Worm (Caenorhabditis elegans) whole organism, mixed stage, embryonic: ENCODE measurements around the gene fbxb-59.

Experiments used
- blmp-1 ChIP-seq: fragments of 150-350 bp; optimal IDR thresholded peaks from 2 replicates; lab custom pipeline; 2014; ENCODE audit warnings: missing biosample characterization, missing genetic modification characterization
- ceh-39 ChIP-seq: fragments of 150-350 bp; optimal IDR thresholded peaks from 2 replicates; lab custom pipeline; 2014; ENCODE audit warnings: missing biosample characterization, missing genetic modification characterization
- elt-1 ChIP-seq: sonication (generic microtip); optimal IDR thresholded peaks from 2 replicates; lab custom pipeline; 2017; ENCODE audit warnings: missing genetic modification characterization, mild to moderate bottlenecking, missing compliant biosample characterization, antibody characterized with exemption, moderate library complexity, borderline replicate concordance; ENCODE audit not compliant: insufficient read depth
- mep-1 ChIP-seq: fragments of 150-350 bp; optimal IDR thresholded peaks from 2 replicates; lab custom pipeline; 2017; ENCODE audit warnings: missing biosample characterization, missing genetic modification reagents, missing genetic modification characterization, inconsistent platforms
- nhr-12 ChIP-seq: fragments of 150-350 bp; optimal IDR thresholded peaks from 2 replicates; lab custom pipeline; 2014; ENCODE audit warnings: missing biosample characterization, missing genetic modification characterization
- pha-4 ChIP-seq: fragments of 150-350 bp; optimal IDR thresholded peaks from 2 replicates; lab custom pipeline; 2018; ENCODE audit warnings: missing biosample characterization, missing genetic modification reagents, missing genetic modification characterization
- sem-2 ChIP-seq: fragments of 200-800 bp; sonication (Bioruptor generic); optimal IDR thresholded peaks from 2 replicates; lab custom pipeline; 2018; ENCODE audit warnings: mild to moderate bottlenecking, missing genetic modification characterization, missing compliant biosample characterization
- unc-62 ChIP-seq: fragments of 150-350 bp; optimal IDR thresholded peaks from 2 replicates; lab custom pipeline; 2014; ENCODE audit warnings: missing biosample characterization, missing genetic modification reagents, missing genetic modification characterization

DNA sequence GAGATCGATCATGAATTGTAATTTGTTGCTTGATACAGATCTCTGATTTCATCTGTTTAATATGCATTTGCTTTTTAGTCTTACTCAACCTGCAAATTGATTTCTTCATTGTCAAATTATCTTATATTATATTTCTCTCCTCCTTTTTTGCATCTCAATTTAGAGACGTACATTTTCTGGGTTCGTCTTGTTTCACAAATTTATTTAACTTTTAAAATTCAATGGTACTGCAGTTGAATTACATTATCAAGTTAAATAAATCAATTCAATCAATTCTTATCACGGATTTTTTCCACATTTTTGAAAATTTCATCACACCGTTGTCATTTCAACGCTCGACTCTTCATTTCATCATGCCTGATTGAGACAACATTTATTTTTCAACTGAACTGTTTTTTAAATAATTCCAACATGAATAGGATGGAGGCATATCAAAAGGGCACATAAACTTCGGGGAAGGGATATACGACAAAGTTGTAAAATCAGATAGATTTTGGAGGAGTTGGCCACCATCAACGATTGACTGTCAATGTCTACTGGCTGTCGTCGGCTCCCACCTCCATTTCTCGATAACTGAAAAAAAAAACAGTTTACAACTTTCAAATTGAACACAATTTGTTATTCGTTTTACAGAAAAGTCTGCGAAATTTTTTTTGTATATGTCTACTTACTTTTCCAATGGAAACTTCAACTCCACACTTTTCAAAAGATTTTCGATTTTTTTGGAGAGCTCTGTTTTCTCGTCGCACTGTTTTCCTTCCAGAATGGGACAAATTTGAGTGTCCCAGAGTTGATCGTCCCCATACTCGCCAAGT is 43.5 kb downstream of the fbxb-59 start:
- TF ChIP-seq ceh-39 (tag; lab: Kevin White, UChicago) (no peak), mep-1 (no peak), blmp-1 (tag; lab: Kevin White, UChicago) (no peak), nhr-12 (tag; lab: Kevin White, UChicago) (no peak), sem-2 (GFP tag; lab: Kevin White, UChicago) (no peak), elt-1 (no peak), unc-62 (GFP tag; lab: Kevin White, UChicago) (no peak), pha-4 (tag; lab: Kevin White, UChicago) (no peak)
